Fruit fly (Drosophila melanogaster): Measurements from ENCODE around the gene CG2246.

Gene CG2246

dm6 chr3R:30563260-30564080 is 37.8 kb downstream of the CG2246 start (continued):
- no peak for TF ChIP-seq CG4707 (GFP tag; optimal IDR thresholded peaks at IDR 0.05)
- TF ChIP-seq CG4730 (GFP tag; IDR thresholded peaks at IDR 0.05) = no peak
- peak; percentile 19 for TF ChIP-seq ewg (GFP tag; optimal IDR thresholded peaks at IDR 0.05)
- TF ChIP-seq crol (GFP tag; IDR thresholded peaks at IDR 0.05) = peak; percentile 60; the same call in 1 of the 2 replicates
- TF ChIP-seq CG6765 (GFP tag; optimal IDR thresholded peaks at IDR 0.05) = no peak
- TF ChIP-seq row (GFP tag; IDR thresholded peaks at IDR 0.05) = 0 out of 3 replicates have a peak, but pooled peaks have one; percentile 1
- TF ChIP-seq zfh2 (GFP tag; optimal IDR thresholded peaks at IDR 0.05) = no peak
- no peak for TF ChIP-seq H2.0 (GFP tag; IDR thresholded peaks at IDR 0.05)
- TF ChIP-seq CG2120 (GFP tag; optimal IDR thresholded peaks at IDR 0.05) = no peak
- TF ChIP-seq CG9437 (GFP tag; optimal IDR thresholded peaks at IDR 0.05) = no peak
- peak; percentile 8 for TF ChIP-seq kay (GFP tag; optimal IDR thresholded peaks at IDR 0.05)
- peak; percentile 58 for TF ChIP-seq grn (GFP tag; optimal IDR thresholded peaks at IDR 0.05)
- peak; percentile 2 for TF ChIP-seq CG9727 (GFP tag; optimal IDR thresholded peaks at IDR 0.05)
- peak; percentile 87 for TF ChIP-seq MESR4 (GFP tag; optimal IDR thresholded peaks at IDR 0.05)
- no peak for TF ChIP-seq CG31365 (tag; optimal IDR thresholded peaks at IDR 0.05)
- peak; percentile 61 for TF ChIP-seq CG4617 (GFP tag; optimal IDR thresholded peaks at IDR 0.05; ENCODE audit: borderline replicate concordance)
- no peak for TF ChIP-seq sd (tag; optimal IDR thresholded peaks at IDR 0.05)
- no peak for TF ChIP-seq Atf-2 (GFP tag; optimal IDR thresholded peaks at IDR 0.05)
- peak; percentile 95 to 96 for TF ChIP-seq Trl (optimal IDR thresholded peaks at IDR 0.05)
- no peak for TF ChIP-seq Trl (GFP tag; optimal IDR thresholded peaks at IDR 0.05)
- 0 out of 2 replicates have a peak, but pooled peaks have one; percentile 11 for TF ChIP-seq unc-4 (GFP tag; IDR thresholded peaks at IDR 0.05; ENCODE audit: partially characterized antibody)
- TF ChIP-seq CG3163 (GFP tag; optimal IDR thresholded peaks at IDR 0.05) = peak; percentile 95
- no peak for TF ChIP-seq ranshi (GFP tag; IDR thresholded peaks at IDR 0.05)
- TF ChIP-seq sens (GFP tag) = peak; percentile 52
- no peak for TF ChIP-seq CG12769 (tag; optimal IDR thresholded peaks at IDR 0.05)
- TF ChIP-seq amos (GFP tag; IDR thresholded peaks at IDR 0.05; ENCODE audit: partially characterized antibody) = no peak
- no peak for TF ChIP-seq CG10565 (GFP tag; optimal IDR thresholded peaks at IDR 0.05)
- no peak for TF ChIP-seq sc (optimal IDR thresholded peaks at IDR 0.05)
- TF ChIP-seq sc (GFP tag; optimal IDR thresholded peaks at IDR 0.05) = no peak
- TF ChIP-seq Bteb2 (GFP tag; optimal IDR thresholded peaks at IDR 0.05) = no peak
- TF ChIP-seq Eip74EF (GFP tag; optimal IDR thresholded peaks at IDR 0.05) = peak in 1 of 2 experiments; percentile 31
- peak in 1 of 2 experiments; percentile 93 for TF ChIP-seq Pdp1 (GFP tag; optimal IDR thresholded peaks at IDR 0.05)
- peak; percentile 35 for TF ChIP-seq CG34376 (GFP tag; optimal IDR thresholded peaks at IDR 0.05)
- peak; percentile 72; the same call in 2 of the 4 replicates for TF ChIP-seq chinmo (GFP tag; IDR thresholded peaks at IDR 0.05; ENCODE audit: partially characterized antibody)
- TF ChIP-seq HLHmδ (GFP tag; optimal IDR thresholded peaks at IDR 0.05) = no peak
- TF ChIP-seq eve (GFP tag; optimal IDR thresholded peaks at IDR 0.05) = peak in 1 of 2 experiments; percentile 71
- peak; percentile 15 for TF ChIP-seq scrt (GFP tag; optimal IDR thresholded peaks at IDR 0.05)
- TF ChIP-seq ftz-f1 (GFP tag; optimal IDR thresholded peaks at IDR 0.05) = peak; percentile 35
- TF ChIP-seq CG7357 (GFP tag; IDR thresholded peaks at IDR 0.05) = no peak
- 0 out of 2 replicates have a peak, but pooled peaks have one; percentile 14 for TF ChIP-seq HLH3B (GFP tag; IDR thresholded peaks at IDR 0.05)
- TF ChIP-seq Six4 (GFP tag; optimal IDR thresholded peaks at IDR 0.05) = no peak
- TF ChIP-seq CG1024 (GFP tag; IDR thresholded peaks at IDR 0.05) = no peak
- TF ChIP-seq pb (GFP tag; optimal IDR thresholded peaks at IDR 0.05) = peak; percentile 7
- no peak for TF ChIP-seq Usf (GFP tag; optimal IDR thresholded peaks at IDR 0.05)
- no peak for TF ChIP-seq Sry-β (GFP tag; optimal IDR thresholded peaks at IDR 0.05)
- no peak for TF ChIP-seq CG5245 (GFP tag; optimal IDR thresholded peaks at IDR 0.05)
- no peak for TF ChIP-seq cwo (GFP tag; optimal IDR thresholded peaks at IDR 0.05)
- no peak for TF ChIP-seq CG11085 (GFP tag; IDR thresholded peaks at IDR 0.05)
- TF ChIP-seq bsh (GFP tag; optimal IDR thresholded peaks at IDR 0.05) = peak in 1 of 2 experiments; percentile 3

Measured in whole organism, embryonic.